Fruit fly (Drosophila melanogaster): ENCODE data around the gene Lsp1beta.
A peak's percentile ranks its signal among the peaks of the same experiment; 100 is the strongest.

DNA sequence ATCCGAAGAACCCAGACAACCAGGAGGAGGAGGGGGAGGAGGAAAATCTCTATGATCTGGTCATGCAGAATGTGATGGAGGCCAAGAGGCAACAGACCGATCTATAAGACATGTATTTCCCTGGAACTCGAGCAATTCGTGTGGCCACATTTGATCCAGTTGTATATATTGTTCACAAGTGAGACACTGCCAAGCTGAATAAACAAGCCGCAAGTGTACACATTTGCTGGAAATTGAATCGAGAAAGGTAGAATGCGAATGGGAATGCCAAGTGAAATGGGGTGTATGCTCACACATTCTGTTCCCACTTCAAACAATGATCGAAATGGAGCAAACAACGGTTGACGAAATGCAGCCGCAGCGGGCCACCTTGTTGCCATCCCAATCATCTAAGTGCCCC lies 42.3 kb upstream of the Lsp1beta start:
- TF ChIP-seq CG3407 (GFP tag; optimal IDR thresholded peaks at IDR 0.05) (peak; percentile 45), Rx (GFP tag; IDR thresholded peaks at IDR 0.05) (no peak), CG1647 (GFP tag; optimal IDR thresholded peaks at IDR 0.05) (no peak), en (GFP tag; optimal IDR thresholded peaks at IDR 0.05) (no peak), eve (GFP tag; optimal IDR thresholded peaks at IDR 0.05) (no peak), CG15269 (tag; optimal IDR thresholded peaks at IDR 0.05) (no peak), phol (tag; optimal IDR thresholded peaks at IDR 0.05) (no peak), CG11456 (GFP tag; IDR thresholded peaks at IDR 0.05) (0 out of 3 replicates have a peak, but pooled peaks have one; percentile 3)

Data from whole organism, embryonic.